Fruit fly (Drosophila melanogaster) whole organism, wandering third instar larva: Measurements from ENCODE around the gene CG7886.

Experiments
- Abd-B ChIP-seq: fragments of >200 bp; optimal IDR thresholded peaks from 2 replicates; lab custom pipeline; 2017; ENCODE audit warnings: missing biosample characterization, missing genetic modification characterization
- CG32264 ChIP-seq: fragments of 200-800 bp; sonication (Bioruptor generic); optimal IDR thresholded peaks from 2 replicates; lab custom pipeline; 2016; ENCODE audit warnings: missing biosample characterization, missing genetic modification characterization
- CG9705 ChIP-seq: fragments of 200-800 bp; sonication (Bioruptor generic); optimal IDR thresholded peaks from 2 replicates; lab custom pipeline; 2018; ENCODE audit warnings: missing biosample characterization, mild to moderate bottlenecking, missing genetic modification characterization
- CrebA ChIP-seq: fragments of 200-800 bp; sonication (Bioruptor generic); optimal IDR thresholded peaks from 2 replicates; lab custom pipeline; 2016; ENCODE audit warnings: missing biosample characterization, mild to moderate bottlenecking, missing genetic modification characterization, borderline replicate concordance
- Dfd ChIP-seq: fragments of >200 bp; optimal IDR thresholded peaks from 2 replicates; lab custom pipeline; 2017; ENCODE audit warnings: missing biosample characterization, missing genetic modification characterization
- Dif ChIP-seq: fragments of 200-275, 200-300 bp; sonication (Bioruptor generic); optimal IDR thresholded peaks from 2 replicates; lab custom pipeline; 2018; ENCODE audit warnings: missing biosample characterization, missing genetic modification characterization; ENCODE audit not compliant: partially characterized antibody
- GATAd ChIP-seq: sonication (Bioruptor generic); optimal IDR thresholded peaks from 2 replicates; lab custom pipeline; 2016; ENCODE audit warnings: missing biosample characterization, missing genetic modification characterization
- HLH106 ChIP-seq: fragments of 200-800 bp; optimal IDR thresholded peaks from 3 replicates; lab custom pipeline; 2019; ENCODE audit warnings: missing biosample characterization, mild to moderate bottlenecking, missing genetic modification characterization, moderate library complexity
- Hnf4 ChIP-seq: fragments of 200-800 bp; sonication (Bioruptor generic); optimal IDR thresholded peaks from 2 replicates; lab custom pipeline; 2016; ENCODE audit warnings: missing biosample characterization, mild to moderate bottlenecking, missing genetic modification characterization
- Hr78 ChIP-seq: fragments of >200 bp; optimal IDR thresholded peaks from 2 replicates; lab custom pipeline; 2017; ENCODE audit warnings: missing biosample characterization, missing genetic modification characterization
- Hr83 ChIP-seq: fragments of 200-300 bp; sonication (Bioruptor generic); optimal IDR thresholded peaks from 2 replicates; lab custom pipeline; 2016; ENCODE audit warnings: missing biosample characterization, mild to moderate bottlenecking, missing genetic modification characterization, moderate library complexity; ENCODE audit not compliant: poor library complexity, severe bottlenecking
- Jra ChIP-seq: sonication (Bioruptor generic); optimal IDR thresholded peaks from 2 replicates; lab custom pipeline; 2016; ENCODE audit warnings: missing biosample characterization, missing genetic modification characterization
- Mio ChIP-seq: sonication (Bioruptor generic); optimal IDR thresholded peaks from 2 replicates; lab custom pipeline; 2016; ENCODE audit warnings: missing biosample characterization, missing genetic modification characterization
- Myc ChIP-seq: fragments of >200 bp; optimal IDR thresholded peaks from 2 replicates; lab custom pipeline; 2017
- N ChIP-seq: fragments of >200 bp; optimal IDR thresholded peaks from 2 replicates; lab custom pipeline; 2018; ENCODE audit warnings: missing biosample characterization, missing external identifiers, missing genetic modification characterization
- OdsH ChIP-seq: fragments of 200-800 bp; sonication (Bioruptor generic); optimal IDR thresholded peaks from 2 replicates; lab custom pipeline; 2016; ENCODE audit warnings: missing biosample characterization, mild to moderate bottlenecking, missing genetic modification characterization
- Rel ChIP-seq, 2 experiments: fragments of 200-800 bp; sonication (Bioruptor generic) in 1 of 2; optimal IDR thresholded peaks; 2 replicates in 1 of 2; 3 replicates in 1 of 2; lab custom pipeline; 2016 to 2019; ENCODE audit warnings: mild to moderate bottlenecking in 2 of 2, missing biosample characterization in 2 of 2, missing genetic modification characterization in 2 of 2, moderate library complexity in 1 of 2
- Sp1 ChIP-seq: fragments of 200-800 bp; sonication (Bioruptor generic); optimal IDR thresholded peaks from 3 replicates; lab custom pipeline; 2019; ENCODE audit warnings: missing biosample characterization, mild to moderate bottlenecking, missing genetic modification characterization, moderate library complexity
- Vsx2 ChIP-seq: fragments of 200-300, 225-300 bp; sonication (Bioruptor generic); optimal IDR thresholded peaks from 2 replicates; lab custom pipeline; 2018; ENCODE audit warnings: missing biosample characterization, missing genetic modification characterization; ENCODE audit not compliant: partially characterized antibody
- br ChIP-seq: fragments of 200-800 bp; sonication (Bioruptor generic); optimal IDR thresholded peaks from 2 replicates; lab custom pipeline; 2016; ENCODE audit warnings: missing biosample characterization, missing genetic modification characterization
- brk ChIP-seq: fragments of 200-800 bp; sonication (Bioruptor generic); optimal IDR thresholded peaks from 2 replicates; lab custom pipeline; 2016; ENCODE audit warnings: missing biosample characterization, mild to moderate bottlenecking, missing genetic modification characterization
- dl ChIP-seq, 2 experiments: fragments of 175-275, 200-275 bp in 1 of 2; fragments of 200-275 bp in 1 of 2; sonication (Bioruptor generic); optimal IDR thresholded peaks; lab custom pipeline; 2018; ENCODE audit warnings: mild to moderate bottlenecking in 2 of 2, missing biosample characterization in 2 of 2, missing genetic modification characterization in 2 of 2, moderate library complexity in 2 of 2; ENCODE audit not compliant: partially characterized antibody in 2 of 2, insufficient read depth in 1 of 2
- dmrt93B ChIP-seq: fragments of 200-800 bp; sonication (Bioruptor generic); optimal IDR thresholded peaks from 2 replicates; lab custom pipeline; 2018; ENCODE audit warnings: missing biosample characterization, mild to moderate bottlenecking, missing genetic modification characterization
- dsf ChIP-seq: sonication (Bioruptor generic); optimal IDR thresholded peaks from 2 replicates; lab custom pipeline; 2016; ENCODE audit warnings: missing biosample characterization, missing genetic modification characterization, borderline replicate concordance
- ey ChIP-seq: fragments of 200-800 bp; sonication (Bioruptor generic); optimal IDR thresholded peaks from 2 replicates; lab custom pipeline; 2016; ENCODE audit warnings: missing biosample characterization, missing genetic modification characterization
- foxo ChIP-seq, 2 experiments: fragments of 200-800 bp; sonication (Bioruptor generic); optimal IDR thresholded peaks; 2 replicates in 1 of 2; 3 replicates in 1 of 2; lab custom pipeline; 2016 to 2017; ENCODE audit warnings: missing biosample characterization in 2 of 2, missing genetic modification characterization in 2 of 2
- fru ChIP-seq: fragments of 200-800 bp; sonication (Bioruptor generic); optimal IDR thresholded peaks from 3 replicates; lab custom pipeline; 2016; ENCODE audit warnings: missing biosample characterization, mild to moderate bottlenecking, missing genetic modification characterization
- h ChIP-seq: fragments of 200-800 bp; sonication (Bioruptor generic); optimal IDR thresholded peaks from 3 replicates; lab custom pipeline; 2016; ENCODE audit warnings: missing biosample characterization, mild to moderate bottlenecking, missing genetic modification characterization
- jim ChIP-seq: fragments of 175-275, 200-325 bp; sonication (Bioruptor generic); optimal IDR thresholded peaks from 2 replicates; lab custom pipeline; 2016; ENCODE audit warnings: missing biosample characterization, mild to moderate bottlenecking, missing genetic modification characterization
- lola ChIP-seq: fragments of >200 bp; optimal IDR thresholded peaks from 2 replicates; lab custom pipeline; 2017; ENCODE audit warnings: missing biosample characterization, missing genetic modification characterization
- pan ChIP-seq: fragments of >200 bp; optimal IDR thresholded peaks from 2 replicates; lab custom pipeline; 2017
- psq ChIP-seq: fragments of 200-800 bp; sonication (Bioruptor generic); optimal IDR thresholded peaks from 3 replicates; lab custom pipeline; 2017; ENCODE audit warnings: missing biosample characterization, mild to moderate bottlenecking, missing genetic modification characterization, moderate library complexity
- rgr ChIP-seq: fragments of 200-800 bp; sonication (Bioruptor generic); optimal IDR thresholded peaks from 3 replicates; lab custom pipeline; 2016; ENCODE audit warnings: missing biosample characterization, mild to moderate bottlenecking, missing genetic modification characterization
- sage ChIP-seq: fragments of 200-800 bp; sonication (Bioruptor generic); optimal IDR thresholded peaks from 2 replicates; lab custom pipeline; 2016; ENCODE audit warnings: missing biosample characterization, mild to moderate bottlenecking, missing genetic modification characterization
- sv ChIP-seq: fragments of 200-800 bp; sonication (Bioruptor generic); optimal IDR thresholded peaks from 3 replicates; lab custom pipeline; 2016; ENCODE audit warnings: missing biosample characterization, missing genetic modification characterization
- tai ChIP-seq: sonication (Bioruptor generic); optimal IDR thresholded peaks from 2 replicates; lab custom pipeline; 2016; ENCODE audit warnings: missing biosample characterization, missing genetic modification characterization
- usp ChIP-seq: fragments of >200 bp; optimal IDR thresholded peaks from 2 replicates; lab custom pipeline; 2017; ENCODE audit warnings: missing biosample characterization, missing genetic modification characterization
- woc ChIP-seq: sonication (Bioruptor generic); optimal IDR thresholded peaks from 2 replicates; lab custom pipeline; 2016; ENCODE audit warnings: missing biosample characterization, mild to moderate bottlenecking, missing genetic modification characterization

The CG7886 gene

dm6 chr3R:14683928-14684327 lies 41.6 kb upstream of the CG7886 start:
- TF ChIP-seq pan (no peak), dl (GFP tag; optimal IDR thresholded peaks at IDR 0.05; lab: Kevin White, UChicago; ENCODE audit: insufficient read depth in 1 of 2, partially characterized antibody in 2 of 2) (no peak), HLH106 (tag; lab: Kevin White, UChicago) (peak; percentile 19), Hr83 (GFP tag; lab: Kevin White, UChicago) (no peak), lola (GFP tag; lab: Kevin White, UChicago) (no peak), tai (no peak), sage (GFP tag; lab: Kevin White, UChicago) (no peak), sv (GFP tag; lab: Kevin White, UChicago) (no peak), Rel (GFP tag; optimal IDR thresholded peaks at IDR 0.05; lab: Kevin White, UChicago) (no peak), Rel (tag; optimal IDR thresholded peaks at IDR 0.05; lab: Kevin White, UChicago) (no peak), OdsH (GFP tag; lab: Kevin White, UChicago) (peak; percentile 35), GATAd (GFP tag; lab: Kevin White, UChicago) (no peak), brk (GFP tag; lab: Kevin White, UChicago) (no peak), Dfd (GFP tag; lab: Kevin White, UChicago) (no peak), Dif (GFP tag; lab: Kevin White, UChicago) (no peak), ey (GFP tag; lab: Kevin White, UChicago) (peak; percentile 4), CG9705 (GFP tag; lab: Kevin White, UChicago) (no peak), Hnf4 (peak; percentile 8), jim (no peak), Mio (GFP tag; lab: Kevin White, UChicago) (no peak), Sp1 (peak; percentile 40), Jra (GFP tag; lab: Kevin White, UChicago) (no peak), Abd-B (GFP tag; lab: Kevin White, UChicago) (no peak), fru (GFP tag; lab: Kevin White, UChicago) (peak; percentile 49), Hr78 (GFP tag; lab: Kevin White, UChicago) (no peak), Myc (lab: Kevin White, UChicago) (no peak), CrebA (GFP tag; lab: Kevin White, UChicago) (no peak), psq (GFP tag; lab: Kevin White, UChicago) (peak; percentile 33), rgr (GFP tag; lab: Kevin White, UChicago) (peak; percentile 22), dsf (GFP tag; lab: Kevin White, UChicago) (no peak), foxo (GFP tag; optimal IDR thresholded peaks at IDR 0.05; lab: Kevin White, UChicago) (peak in 1 of 2 experiments; percentile 56), N (GFP tag; lab: Kevin White, UChicago) (no peak), CG32264 (GFP tag; lab: Kevin White, UChicago) (peak; percentile 20), h (peak; percentile 56), woc (GFP tag; lab: Kevin White, UChicago) (peak; percentile 3), Vsx2 (GFP tag; lab: Kevin White, UChicago) (no peak), dmrt93B (no peak), usp (GFP tag; lab: Kevin White, UChicago) (no peak), br (GFP tag; lab: Kevin White, UChicago) (peak; percentile 9)

- TF ChIP-seq fru (GFP tag; lab: Kevin White, UChicago) (peak; percentile 14), br (GFP tag; lab: Kevin White, UChicago) (peak; percentile 17), tai (no peak), Rel (GFP tag; optimal IDR thresholded peaks at IDR 0.05; lab: Kevin White, UChicago) (no peak), Rel (tag; optimal IDR thresholded peaks at IDR 0.05; lab: Kevin White, UChicago) (peak; percentile 20), Jra (GFP tag; lab: Kevin White, UChicago) (no peak), CrebA (GFP tag; lab: Kevin White, UChicago) (peak; percentile 29), HLH106 (tag; lab: Kevin White, UChicago) (peak; percentile 10), Dfd (GFP tag; lab: Kevin White, UChicago) (no peak), Sp1 (peak; percentile 47), jim (no peak), h (peak; percentile 48), rgr (GFP tag; lab: Kevin White, UChicago) (peak; percentile 29), Vsx2 (GFP tag; lab: Kevin White, UChicago) (no peak), OdsH (GFP tag; lab: Kevin White, UChicago) (peak; percentile 13), Hr83 (GFP tag; lab: Kevin White, UChicago) (peak; percentile 43), Hnf4 (no peak)
These were observed 37.8 kb upstream of the CG7886 start for dm6 chr3R:14680112-14680665.
